Worm (Caenorhabditis elegans) whole organism, midembryonic: ENCODE data around the gene C29E4.14.

ENCODE experiments used
- T22C8.4 ChIP-seq: fragments of 200-800 bp; sonication (Bioruptor generic); IDR thresholded peaks from 2 replicates; pipeline ENCODE4 v1.3.6; 2022; ENCODE audit warnings: missing genetic modification characterization, missing compliant biosample characterization
- cog-1 ChIP-seq: sonication (generic microtip); optimal IDR thresholded peaks from 2 replicates; lab custom pipeline; 2016; ENCODE audit warnings: missing genetic modification characterization, missing compliant biosample characterization
- flt-1 ChIP-seq: fragments of 200-800 bp; sonication (Bioruptor generic); IDR thresholded peaks from 2 replicates; pipeline ENCODE4 v1.3.6; 2022; ENCODE audit warnings: missing genetic modification characterization, missing compliant biosample characterization
- klf-2 ChIP-seq: fragments of 200-800 bp; sonication (Bioruptor generic); conservative IDR thresholded peaks from 2 replicates; pipeline ENCODE4 v1.3.6; 2022; ENCODE audit warnings: missing genetic modification reagents, missing genetic modification characterization, missing compliant biosample characterization
- med-1 ChIP-seq: sonication (generic microtip); optimal IDR thresholded peaks from 2 replicates; lab custom pipeline; 2017; ENCODE audit warnings: missing genetic modification characterization, mild to moderate bottlenecking, missing compliant biosample characterization, antibody characterized with exemption, missing genetic modification reagents; ENCODE audit not compliant: insufficient read depth
- ref-1 ChIP-seq: fragments of 200-800 bp; sonication (Bioruptor generic); conservative IDR thresholded peaks from 2 replicates; pipeline ENCODE4 v1.3.6; 2022; ENCODE audit warnings: missing genetic modification reagents, missing genetic modification characterization, missing compliant biosample characterization
- ztf-29 ChIP-seq: fragments of 200-800 bp; sonication (Bioruptor generic); IDR thresholded peaks from 2 replicates; pipeline ENCODE4 v1.3.6; 2022; ENCODE audit warnings: missing genetic modification reagents, missing genetic modification characterization, missing compliant biosample characterization

ce11 chrIII:7892333-7892732 lies 27.6 kb upstream of the C29E4.14 start:
- TF ChIP-seq T22C8.4 (GFP tag; lab: Robert Waterston, UW) (no peak), cog-1 (tag; lab: Kevin White, UChicago) (no peak), flt-1 (no peak), klf-2 (GFP tag; lab: Robert Waterston, UW) (no peak), med-1 (GFP tag; lab: Kevin White, UChicago) (no peak), ztf-29 (GFP tag; lab: Robert Waterston, UW) (no peak), ref-1 (GFP tag; lab: Robert Waterston, UW) (no peak)
